Fruit fly (Drosophila melanogaster): Measurements from ENCODE around the gene jar.

jar gene

dm6 chr3R:24206341-24207114, 64.5 kb downstream of the jar start (continued):
- TF ChIP-seq unpg (GFP tag; optimal IDR thresholded peaks at IDR 0.05) (peak; percentile 60), ssp (GFP tag; IDR thresholded peaks at IDR 0.05) (peak; percentile 46), CG6791 (GFP tag; IDR thresholded peaks at IDR 0.05; ENCODE audit: partially characterized antibody) (no peak), row (GFP tag; IDR thresholded peaks at IDR 0.05) (peak; percentile 56), CG4707 (GFP tag; optimal IDR thresholded peaks at IDR 0.05) (peak; percentile 47), lmd (GFP tag; IDR thresholded peaks at IDR 0.05) (peak; percentile 57), CG11247 (GFP tag; IDR thresholded peaks at IDR 0.05) (peak; percentile 40; the same call in 1 of the 2 replicates), onecut (GFP tag; IDR thresholded peaks at IDR 0.05) (peak; percentile 64), CG1603 (tag; optimal IDR thresholded peaks at IDR 0.05) (peak; percentile 77), dpn (GFP tag; optimal IDR thresholded peaks at IDR 0.05) (peak in 1 of 2 experiments; percentile 45), D (optimal IDR thresholded peaks at IDR 0.05) (no peak), D (GFP tag; optimal IDR thresholded peaks at IDR 0.05) (peak; percentile 53), CoRest (tag; optimal IDR thresholded peaks at IDR 0.05) (peak; percentile 60), Xbp1 (GFP tag; optimal IDR thresholded peaks at IDR 0.05) (peak; percentile 48), Hmr (GFP tag; optimal IDR thresholded peaks at IDR 0.05) (no peak), CG12659 (GFP tag; optimal IDR thresholded peaks at IDR 0.05) (peak; percentile 19), CG14441 (GFP tag; IDR thresholded peaks at IDR 0.05) (peak; percentile 51), CHES-1-like (GFP tag; optimal IDR thresholded peaks at IDR 0.05) (no peak), GATAe (GFP tag; conservative IDR thresholded peaks at IDR 0.05) (no peak), CG15514 (GFP tag; optimal IDR thresholded peaks at IDR 0.05) (peak; percentile 7), CG4820 (GFP tag; optimal IDR thresholded peaks at IDR 0.05) (peak; percentile 25), phol (tag; optimal IDR thresholded peaks at IDR 0.05) (peak; percentile 67), Ada2b (GFP tag; IDR thresholded peaks at IDR 0.05) (peak; percentile 54; the same call in 1 of the 2 replicates), sr (GFP tag; IDR thresholded peaks at IDR 0.05) (0 out of 3 replicates have a peak, but pooled peaks have one; percentile 17), gsb-n (tag; optimal IDR thresholded peaks at IDR 0.05) (peak; percentile 34), eve (GFP tag; optimal IDR thresholded peaks at IDR 0.05) (peak in 1 of 2 experiments; percentile 75), bsh (GFP tag; optimal IDR thresholded peaks at IDR 0.05) (peak in 1 of 2 experiments; percentile 74), lov (optimal IDR thresholded peaks at IDR 0.05) (no peak), lov (GFP tag; IDR thresholded peaks at IDR 0.05) (peak; percentile 32; the same call in 1 of the 3 replicates), fd64A (GFP tag; optimal IDR thresholded peaks at IDR 0.05) (no peak), CG1233 (GFP tag; optimal IDR thresholded peaks at IDR 0.05) (peak; percentile 35), fu2 (GFP tag; optimal IDR thresholded peaks at IDR 0.05) (no peak), zfh1 (GFP tag; IDR thresholded peaks at IDR 0.05) (peak; percentile 58; the same call in 1 of the 3 replicates), Pdp1 (GFP tag; optimal IDR thresholded peaks at IDR 0.05) (peak; percentile 16 to 53), Mrtf (GFP tag; IDR thresholded peaks at IDR 0.05) (peak; percentile 55; the same call in 2 of the 3 replicates), Hsf (GFP tag; optimal IDR thresholded peaks at IDR 0.05) (peak; percentile 49), Hr3 (GFP tag; optimal IDR thresholded peaks at IDR 0.05) (peak; percentile 35), CG1529 (GFP tag; optimal IDR thresholded peaks at IDR 0.05) (peak; percentile 37), CG6254 (GFP tag; optimal IDR thresholded peaks at IDR 0.05) (peak; percentile 31), dimm (GFP tag; IDR thresholded peaks at IDR 0.05) (no peak), jing (GFP tag; optimal IDR thresholded peaks at IDR 0.05) (peak; percentile 17), so (GFP tag; IDR thresholded peaks at IDR 0.05) (no peak), stwl (tag; optimal IDR thresholded peaks at IDR 0.05) (no peak), CG34224 (GFP tag; IDR thresholded peaks at IDR 0.05; ENCODE audit: partially characterized antibody) (no peak), BEAF-32 (GFP tag; optimal IDR thresholded peaks at IDR 0.05) (no peak), ind (GFP tag; optimal IDR thresholded peaks at IDR 0.05) (peak; percentile 15), wdn (GFP tag; IDR thresholded peaks at IDR 0.05) (no peak), her (GFP tag; optimal IDR thresholded peaks at IDR 0.05) (no peak), Lim3 (GFP tag; IDR thresholded peaks at IDR 0.05) (no peak)

All from whole organism, embryonic.